Fruit fly (Drosophila melanogaster) whole organism, wandering third instar larva: Measurements from ENCODE around the gene CG9215.

Source experiments
- CrebA ChIP-seq: fragments of 200-800 bp; sonication (Bioruptor generic); optimal IDR thresholded peaks from 2 replicates; lab custom pipeline; 2016; ENCODE audit warnings: missing biosample characterization, mild to moderate bottlenecking, missing genetic modification characterization, borderline replicate concordance
- Dfd ChIP-seq: fragments of >200 bp; optimal IDR thresholded peaks from 2 replicates; lab custom pipeline; 2017; ENCODE audit warnings: missing biosample characterization, missing genetic modification characterization
- Dif ChIP-seq: fragments of 200-275, 200-300 bp; sonication (Bioruptor generic); optimal IDR thresholded peaks from 2 replicates; lab custom pipeline; 2018; ENCODE audit warnings: missing biosample characterization, missing genetic modification characterization; ENCODE audit not compliant: partially characterized antibody
- GATAd ChIP-seq: sonication (Bioruptor generic); optimal IDR thresholded peaks from 2 replicates; lab custom pipeline; 2016; ENCODE audit warnings: missing biosample characterization, missing genetic modification characterization
- HLH106 ChIP-seq: fragments of 200-800 bp; optimal IDR thresholded peaks from 3 replicates; lab custom pipeline; 2019; ENCODE audit warnings: missing biosample characterization, mild to moderate bottlenecking, missing genetic modification characterization, moderate library complexity
- Hnf4 ChIP-seq: fragments of 200-800 bp; sonication (Bioruptor generic); optimal IDR thresholded peaks from 2 replicates; lab custom pipeline; 2016; ENCODE audit warnings: missing biosample characterization, mild to moderate bottlenecking, missing genetic modification characterization
- Hr78 ChIP-seq: fragments of >200 bp; optimal IDR thresholded peaks from 2 replicates; lab custom pipeline; 2017; ENCODE audit warnings: missing biosample characterization, missing genetic modification characterization
- Hr83 ChIP-seq: fragments of 200-300 bp; sonication (Bioruptor generic); optimal IDR thresholded peaks from 2 replicates; lab custom pipeline; 2016; ENCODE audit warnings: missing biosample characterization, mild to moderate bottlenecking, missing genetic modification characterization, moderate library complexity; ENCODE audit not compliant: poor library complexity, severe bottlenecking
- Jra ChIP-seq: sonication (Bioruptor generic); optimal IDR thresholded peaks from 2 replicates; lab custom pipeline; 2016; ENCODE audit warnings: missing biosample characterization, missing genetic modification characterization
- Mio ChIP-seq: sonication (Bioruptor generic); optimal IDR thresholded peaks from 2 replicates; lab custom pipeline; 2016; ENCODE audit warnings: missing biosample characterization, missing genetic modification characterization
- Myc ChIP-seq: fragments of >200 bp; optimal IDR thresholded peaks from 2 replicates; lab custom pipeline; 2017
- OdsH ChIP-seq: fragments of 200-800 bp; sonication (Bioruptor generic); optimal IDR thresholded peaks from 2 replicates; lab custom pipeline; 2016; ENCODE audit warnings: missing biosample characterization, mild to moderate bottlenecking, missing genetic modification characterization
- Rel ChIP-seq, 2 experiments: fragments of 200-800 bp; sonication (Bioruptor generic) in 1 of 2; optimal IDR thresholded peaks; 2 replicates in 1 of 2; 3 replicates in 1 of 2; lab custom pipeline; 2016 to 2019; ENCODE audit warnings: mild to moderate bottlenecking in 2 of 2, missing biosample characterization in 2 of 2, missing genetic modification characterization in 2 of 2, moderate library complexity in 1 of 2
- Sp1 ChIP-seq: fragments of 200-800 bp; sonication (Bioruptor generic); optimal IDR thresholded peaks from 3 replicates; lab custom pipeline; 2019; ENCODE audit warnings: missing biosample characterization, mild to moderate bottlenecking, missing genetic modification characterization, moderate library complexity
- Vsx2 ChIP-seq: fragments of 200-300, 225-300 bp; sonication (Bioruptor generic); optimal IDR thresholded peaks from 2 replicates; lab custom pipeline; 2018; ENCODE audit warnings: missing biosample characterization, missing genetic modification characterization; ENCODE audit not compliant: partially characterized antibody
- br ChIP-seq: fragments of 200-800 bp; sonication (Bioruptor generic); optimal IDR thresholded peaks from 2 replicates; lab custom pipeline; 2016; ENCODE audit warnings: missing biosample characterization, missing genetic modification characterization
- brk ChIP-seq: fragments of 200-800 bp; sonication (Bioruptor generic); optimal IDR thresholded peaks from 2 replicates; lab custom pipeline; 2016; ENCODE audit warnings: missing biosample characterization, mild to moderate bottlenecking, missing genetic modification characterization
- dl ChIP-seq, 2 experiments: fragments of 175-275, 200-275 bp in 1 of 2; fragments of 200-275 bp in 1 of 2; sonication (Bioruptor generic); optimal IDR thresholded peaks; lab custom pipeline; 2018; ENCODE audit warnings: mild to moderate bottlenecking in 2 of 2, missing biosample characterization in 2 of 2, missing genetic modification characterization in 2 of 2, moderate library complexity in 2 of 2; ENCODE audit not compliant: partially characterized antibody in 2 of 2, insufficient read depth in 1 of 2
- dsf ChIP-seq: sonication (Bioruptor generic); optimal IDR thresholded peaks from 2 replicates; lab custom pipeline; 2016; ENCODE audit warnings: missing biosample characterization, missing genetic modification characterization, borderline replicate concordance
- ey ChIP-seq: fragments of 200-800 bp; sonication (Bioruptor generic); optimal IDR thresholded peaks from 2 replicates; lab custom pipeline; 2016; ENCODE audit warnings: missing biosample characterization, missing genetic modification characterization
- foxo ChIP-seq, 2 experiments: fragments of 200-800 bp; sonication (Bioruptor generic); optimal IDR thresholded peaks; 2 replicates in 1 of 2; 3 replicates in 1 of 2; lab custom pipeline; 2016 to 2017; ENCODE audit warnings: missing biosample characterization in 2 of 2, missing genetic modification characterization in 2 of 2
- jim ChIP-seq: fragments of 175-275, 200-325 bp; sonication (Bioruptor generic); optimal IDR thresholded peaks from 2 replicates; lab custom pipeline; 2016; ENCODE audit warnings: missing biosample characterization, mild to moderate bottlenecking, missing genetic modification characterization
- pan ChIP-seq: fragments of >200 bp; optimal IDR thresholded peaks from 2 replicates; lab custom pipeline; 2017
- psq ChIP-seq: fragments of 200-800 bp; sonication (Bioruptor generic); optimal IDR thresholded peaks from 3 replicates; lab custom pipeline; 2017; ENCODE audit warnings: missing biosample characterization, mild to moderate bottlenecking, missing genetic modification characterization, moderate library complexity
- rgr ChIP-seq: fragments of 200-800 bp; sonication (Bioruptor generic); optimal IDR thresholded peaks from 3 replicates; lab custom pipeline; 2016; ENCODE audit warnings: missing biosample characterization, mild to moderate bottlenecking, missing genetic modification characterization
- sage ChIP-seq: fragments of 200-800 bp; sonication (Bioruptor generic); optimal IDR thresholded peaks from 2 replicates; lab custom pipeline; 2016; ENCODE audit warnings: missing biosample characterization, mild to moderate bottlenecking, missing genetic modification characterization
- sv ChIP-seq: fragments of 200-800 bp; sonication (Bioruptor generic); optimal IDR thresholded peaks from 3 replicates; lab custom pipeline; 2016; ENCODE audit warnings: missing biosample characterization, missing genetic modification characterization
- tai ChIP-seq: sonication (Bioruptor generic); optimal IDR thresholded peaks from 2 replicates; lab custom pipeline; 2016; ENCODE audit warnings: missing biosample characterization, missing genetic modification characterization
- usp ChIP-seq: fragments of >200 bp; optimal IDR thresholded peaks from 2 replicates; lab custom pipeline; 2017; ENCODE audit warnings: missing biosample characterization, missing genetic modification characterization
- woc ChIP-seq: sonication (Bioruptor generic); optimal IDR thresholded peaks from 2 replicates; lab custom pipeline; 2016; ENCODE audit warnings: missing biosample characterization, mild to moderate bottlenecking, missing genetic modification characterization

CG9215 gene

DNA sequence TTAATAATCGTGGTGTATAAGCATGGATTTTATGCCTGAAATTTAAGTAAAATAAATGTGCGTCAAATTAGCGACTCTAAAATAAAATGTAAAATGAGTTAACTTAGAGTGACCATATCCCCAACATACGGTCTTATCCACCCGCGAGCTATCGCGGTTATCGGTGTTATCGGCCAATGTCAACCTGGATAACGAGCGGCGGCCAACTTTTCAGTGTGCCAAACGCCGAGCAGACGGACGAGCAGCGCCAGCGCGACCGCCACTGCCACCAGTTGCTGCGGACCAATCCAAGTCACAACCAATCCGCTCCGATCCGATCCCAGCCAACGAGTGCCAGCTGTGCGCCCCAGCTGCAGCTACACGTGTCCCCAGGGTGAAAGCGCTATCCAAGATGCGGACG lies 4.6 kb downstream of the CG9215 start, which contains the start of the genes cerv and CG7872:
TSS of gene cerv (minus strand) at position 129 of the 400 bp plus-strand sequence.
TSS of gene CG7872 (plus strand) at position 163 of the 400 bp plus-strand sequence.
- TF ChIP-seq rgr (GFP tag; lab: Kevin White, UChicago) (peak; percentile 3), tai (GFP tag; lab: Kevin White, UChicago) (no peak), OdsH (GFP tag; lab: Kevin White, UChicago) (no peak), foxo (GFP tag; optimal IDR thresholded peaks at IDR 0.05; lab: Kevin White, UChicago) (peak in 1 of 2 experiments; percentile 8), brk (no peak), Hr78 (GFP tag; lab: Kevin White, UChicago) (no peak), Rel (GFP tag; optimal IDR thresholded peaks at IDR 0.05; lab: Kevin White, UChicago) (no peak), Rel (tag; optimal IDR thresholded peaks at IDR 0.05; lab: Kevin White, UChicago) (peak; percentile 1), ey (GFP tag; lab: Kevin White, UChicago) (no peak), sage (GFP tag; lab: Kevin White, UChicago) (no peak), Jra (no peak), Hr83 (GFP tag; lab: Kevin White, UChicago) (peak; percentile 37)

DNA sequence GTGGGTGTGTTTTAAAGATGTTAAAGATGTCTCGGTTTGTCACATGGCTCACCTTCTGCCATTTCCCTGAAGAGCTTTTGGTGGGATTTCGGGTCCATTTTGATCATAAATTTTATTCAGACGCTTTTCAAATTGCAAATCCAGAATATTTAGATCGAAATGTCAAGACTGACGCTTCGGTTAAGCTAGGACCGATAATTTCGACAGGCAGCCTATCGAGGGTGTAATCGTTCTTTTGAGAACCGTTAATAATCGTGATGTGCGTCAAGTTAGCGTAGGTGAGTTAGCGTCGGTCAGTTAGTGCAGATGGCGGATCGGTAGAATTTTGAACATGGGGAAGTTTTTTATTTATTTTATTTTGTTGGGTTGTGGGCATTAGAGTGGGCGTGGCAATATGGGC lies 7.1 kb downstream of the CG9215 start, which contains the start of gene CG42299:
TSS of gene CG42299 (minus strand) at position 127 of the 400 bp plus-strand sequence.
- no peak for TF ChIP-seq Jra
- TF ChIP-seq pan (lab: Kevin White, UChicago): no peak
- TF ChIP-seq woc (GFP tag; lab: Kevin White, UChicago): no peak
- no peak for TF ChIP-seq HLH106 (tag; lab: Kevin White, UChicago)
- no peak for TF ChIP-seq Hnf4 (GFP tag; lab: Kevin White, UChicago)
- TF ChIP-seq Dfd (GFP tag; lab: Kevin White, UChicago): no peak
- TF ChIP-seq tai (GFP tag; lab: Kevin White, UChicago): no peak
- no peak for TF ChIP-seq sv (GFP tag; lab: Kevin White, UChicago)
- TF ChIP-seq OdsH (GFP tag; lab: Kevin White, UChicago): no peak
- TF ChIP-seq Dif (GFP tag; lab: Kevin White, UChicago): no peak
- no peak for TF ChIP-seq jim (GFP tag; lab: Kevin White, UChicago)
- TF ChIP-seq GATAd: no peak
- TF ChIP-seq usp (GFP tag; lab: Kevin White, UChicago): no peak
- TF ChIP-seq dl (GFP tag; optimal IDR thresholded peaks at IDR 0.05; lab: Kevin White, UChicago; ENCODE audit: insufficient read depth in 1 of 2, partially characterized antibody in 2 of 2): no peak

DNA sequence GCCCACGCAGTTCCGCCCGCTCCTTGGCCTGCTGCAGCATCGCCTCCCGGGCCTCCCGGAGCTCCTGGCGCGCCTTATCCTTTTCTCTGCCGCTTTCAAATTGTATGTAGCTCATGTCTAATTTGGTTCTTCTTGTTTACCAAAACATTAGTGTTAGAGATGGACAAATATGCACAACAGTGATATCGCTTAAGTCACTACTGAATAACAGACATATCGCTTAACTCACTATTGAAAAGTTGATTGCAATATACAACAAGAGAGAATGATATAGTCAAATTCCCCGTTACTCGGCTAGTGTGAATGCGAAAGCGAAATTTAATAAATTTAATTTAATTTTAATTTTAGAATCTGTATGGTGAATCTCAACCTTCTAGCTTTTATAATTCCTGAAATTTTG lies 8.3 kb downstream of the CG9215 start, which contains the start of gene CG9213:
TSS of gene CG9213 (minus strand) at position 152 of the 400 bp plus-strand sequence.
- TF ChIP-seq Rel (GFP tag; optimal IDR thresholded peaks at IDR 0.05; lab: Kevin White, UChicago) (no peak), Rel (tag; optimal IDR thresholded peaks at IDR 0.05; lab: Kevin White, UChicago) (peak; percentile 49), Vsx2 (no peak), dl (GFP tag; optimal IDR thresholded peaks at IDR 0.05; lab: Kevin White, UChicago; ENCODE audit: insufficient read depth in 1 of 2, partially characterized antibody in 2 of 2) (no peak), Hr83 (GFP tag; lab: Kevin White, UChicago) (peak; percentile 41), woc (GFP tag; lab: Kevin White, UChicago) (peak; percentile 30), brk (no peak), Mio (GFP tag; lab: Kevin White, UChicago) (no peak), Sp1 (GFP tag; lab: Kevin White, UChicago) (no peak)

DNA sequence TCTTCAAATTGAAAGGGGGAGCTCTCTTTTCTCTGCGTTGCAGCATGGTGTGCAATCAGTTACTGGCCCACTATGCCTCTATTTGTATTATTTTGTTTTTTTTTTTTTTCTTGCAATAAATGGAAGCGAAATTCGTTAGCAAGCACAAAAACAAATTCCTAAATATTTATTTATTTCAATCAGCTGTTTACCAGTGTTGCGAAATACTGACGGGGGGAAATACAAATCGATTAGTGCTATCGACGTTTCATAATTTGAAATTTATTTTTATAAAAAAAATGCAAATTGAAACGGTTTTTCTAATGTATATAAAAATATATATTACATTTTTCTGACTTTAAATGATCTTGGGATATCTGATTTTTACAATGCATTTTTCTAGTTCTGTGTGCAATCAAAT lies 10.7 kb downstream of the CG9215 start, which contains the start of gene CG15643:
TSS of gene CG15643 (minus strand) at position 211 of the 400 bp plus-strand sequence.
- TF ChIP-seq psq (GFP tag; lab: Kevin White, UChicago): no peak
- TF ChIP-seq CrebA: no peak
- TF ChIP-seq woc (GFP tag; lab: Kevin White, UChicago): no peak
- no peak for TF ChIP-seq br (GFP tag; lab: Kevin White, UChicago)
- TF ChIP-seq usp (GFP tag; lab: Kevin White, UChicago): no peak
- no peak for TF ChIP-seq Myc (lab: Kevin White, UChicago)
- TF ChIP-seq sage (GFP tag; lab: Kevin White, UChicago): peak; percentile 67
- no peak for TF ChIP-seq dsf (GFP tag; lab: Kevin White, UChicago)
- no peak for TF ChIP-seq ey (GFP tag; lab: Kevin White, UChicago)
- no peak for TF ChIP-seq Rel (GFP tag; optimal IDR thresholded peaks at IDR 0.05; lab: Kevin White, UChicago)
- TF ChIP-seq Rel (tag; optimal IDR thresholded peaks at IDR 0.05; lab: Kevin White, UChicago): peak; percentile 68
- no peak for TF ChIP-seq OdsH (GFP tag; lab: Kevin White, UChicago)
- TF ChIP-seq Dif (GFP tag; lab: Kevin White, UChicago): no peak
